Worm (Caenorhabditis elegans) whole organism, L2 larva: ENCODE results near the gene T22F3.2.

Source experiments
- C34F6.9 ChIP-seq: fragments of 150-350 bp; optimal IDR thresholded peaks from 2 replicates; lab custom pipeline; 2014; ENCODE audit warnings: missing biosample characterization, missing genetic modification characterization
- F13H6.1 ChIP-seq: sonication (generic microtip); optimal IDR thresholded peaks from 2 replicates; lab custom pipeline; 2016; ENCODE audit warnings: missing genetic modification characterization, missing compliant biosample characterization
- ZK546.5 ChIP-seq: sonication (generic microtip); optimal IDR thresholded peaks from 2 replicates; lab custom pipeline; 2017; ENCODE audit warnings: missing biosample characterization, missing genetic modification characterization
- alr-1 ChIP-seq: fragments of 150-350 bp; optimal IDR thresholded peaks from 2 replicates; lab custom pipeline; 2014; ENCODE audit warnings: missing biosample characterization, missing genetic modification characterization
- aly-2 ChIP-seq: fragments of 150-350 bp; optimal IDR thresholded peaks from 2 replicates; lab custom pipeline; 2014; ENCODE audit warnings: missing biosample characterization, missing genetic modification characterization
- blmp-1 ChIP-seq: sonication (generic microtip); optimal IDR thresholded peaks from 2 replicates; lab custom pipeline; 2017; ENCODE audit warnings: missing genetic modification characterization, mild to moderate bottlenecking, missing compliant biosample characterization, antibody characterized with exemption, moderate library complexity; ENCODE audit not compliant: insufficient read depth
- ceh-16 ChIP-seq: fragments of 150-350 bp; optimal IDR thresholded peaks from 2 replicates; lab custom pipeline; 2014; ENCODE audit warnings: missing biosample characterization, missing genetic modification characterization
- crh-2 ChIP-seq: sonication (generic microtip); optimal IDR thresholded peaks from 2 replicates; lab custom pipeline; 2017; ENCODE audit warnings: missing biosample characterization, missing genetic modification characterization
- dmd-4 ChIP-seq: sonication (generic microtip); optimal IDR thresholded peaks from 2 replicates; lab custom pipeline; 2017; ENCODE audit warnings: missing biosample characterization, missing genetic modification characterization
- elt-1 ChIP-seq: fragments of 150-350 bp; optimal IDR thresholded peaks from 2 replicates; lab custom pipeline; 2014; ENCODE audit warnings: missing biosample characterization, missing genetic modification characterization
- elt-3 ChIP-seq: sonication (generic microtip); optimal IDR thresholded peaks from 2 replicates; lab custom pipeline; 2017; ENCODE audit warnings: missing biosample characterization, missing genetic modification characterization
- fos-1 ChIP-seq: fragments of 150-350 bp; optimal IDR thresholded peaks from 2 replicates; lab custom pipeline; 2014; ENCODE audit warnings: missing biosample characterization, missing genetic modification characterization
- gmeb-1 ChIP-seq: fragments of 150-350 bp; optimal IDR thresholded peaks from 2 replicates; lab custom pipeline; 2014; ENCODE audit warnings: missing biosample characterization, missing genetic modification characterization
- lin-11 ChIP-seq: fragments of 150-350 bp; sonication (generic microtip); optimal IDR thresholded peaks from 2 replicates; lab custom pipeline; 2014; ENCODE audit warnings: missing biosample characterization, missing genetic modification characterization, inconsistent platforms, mixed read lengths
- lin-13 ChIP-seq: fragments of 150-350 bp; optimal IDR thresholded peaks from 2 replicates; lab custom pipeline; 2014; ENCODE audit warnings: missing biosample characterization, missing genetic modification reagents, missing genetic modification characterization
- lin-39 ChIP-seq: fragments of 150-350 bp; optimal IDR thresholded peaks from 2 replicates; lab custom pipeline; 2014; ENCODE audit warnings: missing biosample characterization, missing genetic modification reagents, missing genetic modification characterization
- lsy-2 ChIP-seq, 2 experiments: fragments of 150-350 bp in 1 of 2; sonication (generic microtip) in 1 of 2; optimal IDR thresholded peaks; 2 replicates each; lab custom pipeline; 2014 to 2017; ENCODE audit warnings: missing biosample characterization in 2 of 2, missing genetic modification characterization in 2 of 2
- mab-5 ChIP-seq: fragments of 150-350 bp; optimal IDR thresholded peaks from 2 replicates; lab custom pipeline; 2014; ENCODE audit warnings: missing biosample characterization, missing genetic modification characterization
- mbf-1 ChIP-seq: sonication (generic microtip); optimal IDR thresholded peaks from 2 replicates; lab custom pipeline; 2017; ENCODE audit warnings: missing biosample characterization, missing genetic modification characterization
- mdl-1 ChIP-seq, 2 experiments: fragments of 150-350 bp in 1 of 2; sonication (generic microtip) in 1 of 2; optimal IDR thresholded peaks; 2 replicates each; lab custom pipeline; 2017; ENCODE audit warnings: missing biosample characterization in 2 of 2, missing genetic modification characterization in 2 of 2
- nhr-10 ChIP-seq: sonication (generic microtip); optimal IDR thresholded peaks from 2 replicates; lab custom pipeline; 2017; ENCODE audit warnings: missing biosample characterization, missing genetic modification characterization
- nhr-12 ChIP-seq: fragments of 150-350 bp; optimal IDR thresholded peaks from 2 replicates; lab custom pipeline; 2014; ENCODE audit warnings: missing biosample characterization, missing genetic modification characterization
- nhr-129 ChIP-seq: fragments of 150-350 bp; optimal IDR thresholded peaks from 2 replicates; lab custom pipeline; 2014; ENCODE audit warnings: missing biosample characterization, missing genetic modification characterization
- nhr-21 ChIP-seq: fragments of 150-350 bp; optimal IDR thresholded peaks from 2 replicates; lab custom pipeline; 2014; ENCODE audit warnings: missing biosample characterization, missing genetic modification characterization
- nhr-237 ChIP-seq: fragments of 150-350 bp; optimal IDR thresholded peaks from 2 replicates; lab custom pipeline; 2014; ENCODE audit warnings: missing biosample characterization, missing genetic modification characterization
- nhr-25 ChIP-seq: fragments of 150-350 bp; sonication (generic microtip); optimal IDR thresholded peaks from 3 replicates; lab custom pipeline; 2014; ENCODE audit warnings: missing biosample characterization, missing genetic modification characterization
- nhr-6 ChIP-seq: fragments of 150-350 bp; optimal IDR thresholded peaks from 2 replicates; lab custom pipeline; 2014; ENCODE audit warnings: missing biosample characterization, missing genetic modification characterization
- nhr-77 ChIP-seq: fragments of 150-350 bp; optimal IDR thresholded peaks from 2 replicates; lab custom pipeline; 2014; ENCODE audit warnings: missing biosample characterization, missing genetic modification characterization
- peb-1 ChIP-seq: fragments of 150-350 bp; optimal IDR thresholded peaks from 2 replicates; lab custom pipeline; 2014; ENCODE audit warnings: missing biosample characterization, missing genetic modification characterization
- sem-4 ChIP-seq: fragments of 150-350 bp; optimal IDR thresholded peaks from 2 replicates; lab custom pipeline; 2014; ENCODE audit warnings: missing biosample characterization, missing genetic modification reagents, missing genetic modification characterization
- skn-1 ChIP-seq: sonication (generic microtip); optimal IDR thresholded peaks from 2 replicates; lab custom pipeline; 2017; ENCODE audit warnings: missing biosample characterization, missing genetic modification characterization
- sma-3 ChIP-seq: sonication (generic microtip); optimal IDR thresholded peaks from 2 replicates; lab custom pipeline; 2016; ENCODE audit warnings: missing genetic modification reagents, missing genetic modification characterization, missing compliant biosample characterization
- sma-9 ChIP-seq, 2 experiments: fragments of 150-350 bp in 1 of 2; sonication (generic microtip) in 1 of 2; optimal IDR thresholded peaks; 2 replicates each; lab custom pipeline; 2014 to 2016; ENCODE audit warnings: missing genetic modification characterization in 2 of 2, mild to moderate bottlenecking in 1 of 2, missing biosample characterization in 1 of 2, missing compliant biosample characterization in 1 of 2, missing genetic modification reagents in 1 of 2, moderate library complexity in 1 of 2
- snpc-4 ChIP-seq: fragments of 150-350 bp; optimal IDR thresholded peaks from 2 replicates; lab custom pipeline; 2014; ENCODE audit warnings: missing biosample characterization, missing genetic modification characterization
- unc-55 ChIP-seq: fragments of 150-350 bp; sonication (generic microtip); optimal IDR thresholded peaks from 3 replicates; lab custom pipeline; 2014; ENCODE audit warnings: missing biosample characterization, missing genetic modification reagents, missing genetic modification characterization
- zag-1 ChIP-seq: fragments of 150-350 bp; optimal IDR thresholded peaks from 2 replicates; lab custom pipeline; 2014; ENCODE audit warnings: missing biosample characterization, missing genetic modification characterization
- ztf-1 ChIP-seq: fragments of 200-800 bp; sonication (Bioruptor generic); conservative IDR thresholded peaks from 2 replicates; pipeline ENCODE4 v1.3.6; 2022; ENCODE audit warnings: missing genetic modification characterization, missing compliant biosample characterization
- ztf-11 ChIP-seq: sonication (generic microtip); optimal IDR thresholded peaks from 2 replicates; lab custom pipeline; 2017; ENCODE audit warnings: missing biosample characterization, missing genetic modification characterization
- ztf-4 ChIP-seq: fragments of 150-350 bp; optimal IDR thresholded peaks from 2 replicates; lab custom pipeline; 2014; ENCODE audit warnings: missing biosample characterization, missing genetic modification characterization

Gene T22F3.2

ce11 chrV:3631591-3631990 is 45.2 kb downstream of the T22F3.2 start, which contains the start of gene F59B1.6:
Gene F59B1.6 (minus strand): TSS chrV:3631691.
- TF ChIP-seq fos-1 (tag; lab: Kevin White, UChicago) (no peak), crh-2 (tag; lab: Kevin White, UChicago) (no peak), dmd-4 (tag; lab: Kevin White, UChicago) (no peak), lsy-2 (tag; optimal IDR thresholded peaks at IDR 0.05; lab: Kevin White, UChicago) (no peak), skn-1 (tag; lab: Kevin White, UChicago) (no peak), ZK546.5 (no peak), F13H6.1 (tag; lab: Kevin White, UChicago) (no peak), ztf-1 (GFP tag; lab: Robert Waterston, UW) (no peak), unc-55 (no peak), lin-13 (no peak), lin-39 (tag; lab: Kevin White, UChicago) (no peak), sem-4 (no peak), nhr-25 (tag; lab: Kevin White, UChicago) (no peak), mdl-1 (tag; optimal IDR thresholded peaks at IDR 0.05; lab: Kevin White, UChicago) (no peak), nhr-129 (no peak), nhr-21 (tag; lab: Kevin White, UChicago) (no peak), mbf-1 (tag; lab: Kevin White, UChicago) (no peak), C34F6.9 (tag; lab: Kevin White, UChicago) (no peak)

DNA sequence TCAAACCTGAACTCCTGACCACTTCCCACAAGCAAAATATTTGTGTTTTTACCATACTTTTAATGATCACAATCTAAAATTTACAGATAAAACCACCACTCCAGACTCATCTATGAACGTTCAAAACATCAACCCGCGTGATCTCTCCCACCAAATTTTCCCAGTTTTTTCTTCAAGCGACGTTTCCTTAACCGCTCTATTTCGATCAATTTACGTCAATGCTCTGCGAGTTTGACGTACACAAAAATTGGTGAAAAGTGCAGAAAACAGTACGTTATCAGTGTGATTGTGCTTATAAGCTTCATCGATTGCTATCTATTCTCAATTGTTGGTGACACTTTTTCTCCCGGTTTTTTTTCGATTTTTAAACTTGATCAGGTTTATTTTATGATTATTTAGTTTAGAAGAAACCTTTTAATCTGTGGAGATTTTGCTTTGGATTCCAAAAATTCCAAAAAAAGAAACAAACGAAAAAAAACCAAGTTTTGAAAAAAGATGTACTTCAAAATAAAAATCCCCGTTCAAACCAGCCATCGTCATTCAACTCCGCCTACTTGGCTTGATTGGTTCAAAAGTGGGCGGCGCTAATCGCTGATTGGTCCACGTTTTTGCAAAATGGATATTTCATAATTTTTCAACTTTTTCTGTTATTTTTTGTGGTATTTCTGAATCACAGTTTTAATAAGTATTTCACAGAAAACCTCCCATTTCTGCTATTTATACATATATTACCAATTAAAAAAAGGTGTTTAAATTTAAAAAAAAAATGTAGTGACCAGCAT is 46.0 kb downstream of the T22F3.2 start:
- TF ChIP-seq gmeb-1 (tag; lab: Kevin White, UChicago) (peak; percentile 21), mab-5 (no peak), C34F6.9 (tag; lab: Kevin White, UChicago) (no peak), elt-1 (no peak), sma-9 (GFP tag; optimal IDR thresholded peaks at IDR 0.05; lab: Kevin White, UChicago) (peak; percentile 68), sma-9 (tag; optimal IDR thresholded peaks at IDR 0.05; lab: Kevin White, UChicago) (no peak), unc-55 (no peak), dmd-4 (tag; lab: Kevin White, UChicago) (no peak), fos-1 (tag; lab: Kevin White, UChicago) (peak; percentile 46), blmp-1 (tag; lab: Kevin White, UChicago) (no peak), elt-3 (no peak), crh-2 (tag; lab: Kevin White, UChicago) (peak; percentile 48), F13H6.1 (tag; lab: Kevin White, UChicago) (peak; percentile 15), nhr-237 (no peak), nhr-129 (peak; percentile 38), lsy-2 (tag; optimal IDR thresholded peaks at IDR 0.05; lab: Kevin White, UChicago) (no peak), alr-1 (tag; lab: Kevin White, UChicago) (no peak), ztf-4 (tag; lab: Kevin White, UChicago) (no peak)

- TF ChIP-seq nhr-77 (tag; lab: Kevin White, UChicago): no peak
- no peak for TF ChIP-seq ceh-16 (tag; lab: Kevin White, UChicago)
- no peak for TF ChIP-seq zag-1 (tag; lab: Kevin White, UChicago)
- no peak for TF ChIP-seq unc-55
- TF ChIP-seq nhr-21 (tag; lab: Kevin White, UChicago): no peak
- no peak for TF ChIP-seq sem-4
Observed at ce11 chrV:3633041-3633440, 46.6 kb downstream of the T22F3.2 start, which contains the start of gene F59B1.2. Gene F59B1.2 (plus strand): TSS chrV:3633341.

DNA sequence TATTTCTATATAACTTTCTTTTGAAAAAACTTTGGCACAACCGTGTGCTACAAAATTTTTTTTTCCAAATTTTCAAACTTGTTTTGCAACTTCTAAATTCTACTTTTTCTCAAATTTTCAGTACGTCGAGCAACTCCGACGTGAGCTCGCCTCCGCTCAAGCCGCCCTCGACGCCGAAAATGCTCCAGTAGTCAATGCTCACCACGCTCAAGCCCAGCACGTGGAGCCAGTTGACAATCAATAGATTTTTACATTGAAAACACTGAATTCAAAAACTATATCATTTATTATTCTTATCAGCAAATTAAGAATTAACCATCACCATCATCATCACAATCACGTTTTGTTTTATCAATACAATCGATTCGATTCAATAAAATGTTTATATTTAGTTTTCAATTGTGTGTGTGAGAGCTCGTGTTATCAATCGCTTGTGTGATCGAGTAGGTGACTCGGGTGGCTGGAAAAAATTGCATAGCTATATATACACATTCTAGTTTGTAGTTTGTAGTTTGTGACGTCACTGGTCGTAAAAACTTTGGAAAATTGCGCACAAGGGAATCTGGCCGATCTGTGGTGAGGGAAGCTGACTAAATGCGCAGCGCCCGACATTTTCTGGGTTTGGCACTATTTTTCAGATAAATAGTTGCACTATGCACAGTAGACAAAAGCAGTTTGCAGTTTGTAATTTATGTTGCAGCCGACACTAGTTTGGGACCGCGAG is 48.0 kb downstream of the T22F3.2 start:
- TF ChIP-seq fos-1 (tag; lab: Kevin White, UChicago) (peak; percentile 75), ZK546.5 (no peak), C34F6.9 (tag; lab: Kevin White, UChicago) (no peak), nhr-21 (tag; lab: Kevin White, UChicago) (peak; percentile 4), skn-1 (tag; lab: Kevin White, UChicago) (peak; percentile 19), F13H6.1 (tag; lab: Kevin White, UChicago) (peak; percentile 42), peb-1 (no peak), nhr-25 (tag; lab: Kevin White, UChicago) (no peak), nhr-6 (tag; lab: Kevin White, UChicago) (no peak), nhr-237 (no peak), sma-3 (GFP tag; lab: Kevin White, UChicago) (peak; percentile 3), lin-11 (tag; lab: Kevin White, UChicago) (no peak), nhr-10 (tag; lab: Kevin White, UChicago) (no peak), mdl-1 (tag; optimal IDR thresholded peaks at IDR 0.05; lab: Kevin White, UChicago) (no peak), ztf-4 (tag; lab: Kevin White, UChicago) (no peak), mab-5 (no peak), nhr-12 (tag; lab: Kevin White, UChicago) (no peak), ztf-11 (tag; lab: Kevin White, UChicago) (no peak), unc-55 (no peak), elt-1 (no peak), nhr-129 (peak; percentile 24), ceh-16 (tag; lab: Kevin White, UChicago) (no peak), gmeb-1 (tag; lab: Kevin White, UChicago) (peak; percentile 18), dmd-4 (tag; lab: Kevin White, UChicago) (no peak), elt-3 (no peak), sem-4 (no peak), snpc-4 (no peak), zag-1 (tag; lab: Kevin White, UChicago) (no peak), lin-13 (peak; percentile 12), blmp-1 (tag; lab: Kevin White, UChicago) (no peak), ztf-1 (GFP tag; lab: Robert Waterston, UW) (no peak), crh-2 (tag; lab: Kevin White, UChicago) (peak; percentile 57), nhr-77 (tag; lab: Kevin White, UChicago) (no peak), aly-2 (no peak)
